Fruit fly (Drosophila melanogaster) whole organism, embryonic: ENCODE results near the gene CG15772.

ENCODE experiments used
- B-H1 ChIP-seq: fragments of 200-800 bp; sonication (Bioruptor generic); IDR thresholded peaks from 3 replicates; pipeline ENCODE4 v1.3.6; 2022; ENCODE audit warnings: missing biosample characterization, missing genetic modification characterization
- Blimp-1 ChIP-seq: fragments of 200-800 bp; sonication (Bioruptor generic); optimal IDR thresholded peaks from 3 replicates; lab custom pipeline; 2018; ENCODE audit warnings: missing biosample characterization, missing genetic modification characterization, mild to moderate bottlenecking, moderate library complexity, missing genetic modification reagents
- CG10209 ChIP-seq: fragments of 200-800 bp; sonication (Bioruptor generic); optimal IDR thresholded peaks from 3 replicates; lab custom pipeline; 2017; ENCODE audit warnings: missing biosample characterization, mild to moderate bottlenecking, missing genetic modification characterization, missing genetic modification reagents
- CG10366 ChIP-seq: fragments of 200-800 bp; sonication (Bioruptor generic); IDR thresholded peaks from 2 replicates; pipeline ENCODE4 v1.3.6; 2022; ENCODE audit warnings: missing biosample characterization, missing genetic modification characterization
- CG11093 ChIP-seq: fragments of 200-800 bp; sonication (Bioruptor generic); IDR thresholded peaks from 3 replicates; pipeline ENCODE4 v1.3.6; 2022; ENCODE audit warnings: missing biosample characterization, missing genetic modification characterization
- CG11247 ChIP-seq: fragments of 200-800 bp; sonication (Bioruptor generic); IDR thresholded peaks from 2 replicates; pipeline ENCODE4 v1.3.6; 2022; ENCODE audit warnings: missing biosample characterization, missing genetic modification characterization
- CG12219 ChIP-seq: fragments of 200-800 bp; sonication (Bioruptor generic); optimal IDR thresholded peaks from 3 replicates; lab custom pipeline; 2018; ENCODE audit warnings: missing biosample characterization, mild to moderate bottlenecking, missing genetic modification characterization
- CG13624 ChIP-seq: fragments of 200-800 bp; sonication (Bioruptor generic); optimal IDR thresholded peaks from 2 replicates; lab custom pipeline; 2016; ENCODE audit warnings: missing biosample characterization, missing genetic modification characterization
- CG14050 ChIP-seq: fragments of 200-800 bp; sonication (Bioruptor generic); IDR thresholded peaks from 3 replicates; pipeline ENCODE4 v1.3.6; 2022; ENCODE audit warnings: missing biosample characterization, missing genetic modification characterization
- CG15011 ChIP-seq: fragments of 200-800 bp; sonication (Bioruptor generic); optimal IDR thresholded peaks from 3 replicates; lab custom pipeline; 2018; ENCODE audit warnings: missing biosample characterization, mild to moderate bottlenecking, missing genetic modification characterization
- CG15696 ChIP-seq: fragments of 200-800 bp; sonication (Bioruptor generic); optimal IDR thresholded peaks from 2 replicates; lab custom pipeline; 2019; ENCODE audit warnings: missing biosample characterization, mild to moderate bottlenecking, missing genetic modification characterization, moderate library complexity
- CG1602 ChIP-seq: fragments of 200-800 bp; sonication (Bioruptor generic); optimal IDR thresholded peaks from 3 replicates; lab custom pipeline; 2016; ENCODE audit warnings: missing biosample characterization, missing genetic modification characterization
- CG1647 ChIP-seq: fragments of 200-800 bp; sonication (Bioruptor generic); optimal IDR thresholded peaks from 3 replicates; lab custom pipeline; 2016; ENCODE audit warnings: missing biosample characterization, missing genetic modification characterization
- CG17612 ChIP-seq: fragments of 200-800 bp; sonication (Bioruptor generic); IDR thresholded peaks from 2 replicates; pipeline ENCODE4 v1.3.6; 2022; ENCODE audit warnings: missing biosample characterization, missing genetic modification characterization
- CG2129 ChIP-seq: fragments of 200-800 bp; sonication (Bioruptor generic); IDR thresholded peaks from 2 replicates; pipeline ENCODE4 v1.3.6; 2022; ENCODE audit warnings: missing biosample characterization, missing genetic modification characterization; ENCODE audit not compliant: partially characterized antibody
- CG30020 ChIP-seq: fragments of 200-800 bp; optimal IDR thresholded peaks from 2 replicates; lab custom pipeline; 2019; ENCODE audit warnings: missing biosample characterization, mild to moderate bottlenecking, missing genetic modification characterization, moderate library complexity
- CG31365 ChIP-seq: fragments of 200-800 bp; sonication (Bioruptor generic); optimal IDR thresholded peaks from 2 replicates; lab custom pipeline; 2018; ENCODE audit warnings: missing biosample characterization, mild to moderate bottlenecking, missing genetic modification characterization
- CG34224 ChIP-seq: fragments of 200-800 bp; sonication (Bioruptor generic); IDR thresholded peaks from 3 replicates; pipeline ENCODE4 v1.3.6; 2022; ENCODE audit warnings: missing biosample characterization, missing genetic modification characterization; ENCODE audit not compliant: partially characterized antibody
- CG3726 ChIP-seq: fragments of 200-800 bp; sonication (Bioruptor generic); IDR thresholded peaks from 3 replicates; pipeline ENCODE4, ENCODE4 v1.3.6; 2022; ENCODE audit warnings: missing biosample characterization, missing genetic modification characterization
- CG43689 ChIP-seq: fragments of 200-800 bp; sonication (Bioruptor generic); IDR thresholded peaks from 2 replicates; pipeline ENCODE4 v1.3.6; 2022; ENCODE audit warnings: missing biosample characterization, missing genetic modification characterization
- CG7372 ChIP-seq: fragments of 200-800 bp; sonication (Bioruptor generic); IDR thresholded peaks from 2 replicates; pipeline ENCODE4 v1.3.6; 2022; ENCODE audit warnings: missing biosample characterization, missing genetic modification characterization
- CG7745 ChIP-seq: fragments of 200-800 bp; sonication (Bioruptor generic); optimal IDR thresholded peaks from 2 replicates; lab custom pipeline; 2018; ENCODE audit warnings: missing biosample characterization, mild to moderate bottlenecking, missing genetic modification characterization, moderate library complexity
- CG7987 ChIP-seq: fragments of 200-800 bp; sonication (Bioruptor generic); optimal IDR thresholded peaks from 2 replicates; lab custom pipeline; 2018; ENCODE audit warnings: missing biosample characterization, mild to moderate bottlenecking, missing genetic modification characterization, moderate library complexity
- CG9609 ChIP-seq: fragments of 200-800 bp; sonication (Bioruptor generic); optimal IDR thresholded peaks from 3 replicates; lab custom pipeline; 2016; ENCODE audit warnings: missing biosample characterization, missing genetic modification characterization
- Deaf1 ChIP-seq: fragments of 200-800 bp; optimal IDR thresholded peaks from 3 replicates; lab custom pipeline; 2019; ENCODE audit warnings: missing biosample characterization, mild to moderate bottlenecking, missing genetic modification characterization, moderate library complexity
- Dp ChIP-seq: fragments of 200-800 bp; sonication (Bioruptor generic); optimal IDR thresholded peaks from 2 replicates; lab custom pipeline; 2018; ENCODE audit warnings: missing biosample characterization, mild to moderate bottlenecking, missing genetic modification characterization, moderate library complexity
- ERR ChIP-seq: fragments of 200-800 bp; sonication (Bioruptor generic); optimal IDR thresholded peaks from 2 replicates; lab custom pipeline; 2016; ENCODE audit warnings: missing biosample characterization, missing genetic modification characterization
- Ets97D ChIP-seq: fragments of 200-800 bp; sonication (Bioruptor generic); optimal IDR thresholded peaks from 3 replicates; lab custom pipeline; 2016; ENCODE audit warnings: missing biosample characterization, missing genetic modification characterization
- HLH4C ChIP-seq: fragments of 200-800 bp; sonication (Bioruptor generic); IDR thresholded peaks from 3 replicates; pipeline ENCODE4 v1.3.6; 2022; ENCODE audit warnings: missing biosample characterization, missing genetic modification characterization; ENCODE audit not compliant: partially characterized antibody
- Hmr ChIP-seq: fragments of 200-800 bp; sonication (Bioruptor generic); optimal IDR thresholded peaks from 3 replicates; lab custom pipeline; 2017; ENCODE audit warnings: mild to moderate bottlenecking, missing biosample characterization, missing genetic modification reagents, missing genetic modification characterization
- Hsf ChIP-seq: fragments of 200-800 bp; sonication (Bioruptor generic); optimal IDR thresholded peaks from 3 replicates; lab custom pipeline; 2016; ENCODE audit warnings: missing biosample characterization, missing genetic modification characterization
- MBD-R2 ChIP-seq: fragments of 200-800 bp; sonication (Bioruptor generic); IDR thresholded peaks from 2 replicates; pipeline ENCODE4 v1.3.6; 2022; ENCODE audit warnings: missing biosample characterization, missing genetic modification characterization
- NK7.1 ChIP-seq: fragments of 200-800 bp; sonication (Bioruptor generic); optimal IDR thresholded peaks from 3 replicates; lab custom pipeline; 2016; ENCODE audit warnings: missing biosample characterization, missing genetic modification characterization
- Rfx ChIP-seq: fragments of 200-800 bp; sonication (Bioruptor generic); IDR thresholded peaks from 2 replicates; pipeline ENCODE4 v1.3.6; 2022; ENCODE audit warnings: missing biosample characterization, missing genetic modification characterization
- bowl ChIP-seq: fragments of 200-800 bp; sonication (Bioruptor generic); IDR thresholded peaks from 2 replicates; pipeline ENCODE4 v1.3.6; 2022; ENCODE audit warnings: missing biosample characterization, missing genetic modification characterization
- chinmo ChIP-seq: fragments of 200-800 bp; sonication (Bioruptor generic); IDR thresholded peaks from 4 replicates; pipeline ENCODE4 v1.3.6; 2022; ENCODE audit warnings: missing biosample characterization, missing genetic modification characterization; ENCODE audit not compliant: partially characterized antibody
- ewg ChIP-seq: fragments of 200-800 bp; sonication (Bioruptor generic); optimal IDR thresholded peaks from 3 replicates; lab custom pipeline; 2017; ENCODE audit warnings: mild to moderate bottlenecking, missing biosample characterization, missing genetic modification reagents, missing genetic modification characterization
- knrl ChIP-seq: fragments of 200-800 bp; sonication (Bioruptor generic); IDR thresholded peaks from 3 replicates; pipeline ENCODE4 v1.3.6; 2022; ENCODE audit warnings: missing biosample characterization, missing genetic modification characterization; ENCODE audit not compliant: partially characterized antibody
- lmd ChIP-seq: fragments of 200-800 bp; sonication (Bioruptor generic); IDR thresholded peaks from 2 replicates; pipeline ENCODE4 v1.3.6; 2022; ENCODE audit warnings: missing biosample characterization, missing genetic modification characterization
- nmo ChIP-seq: fragments of 200-800 bp; sonication (Bioruptor generic); optimal IDR thresholded peaks from 2 replicates; lab custom pipeline; 2018; ENCODE audit warnings: missing biosample characterization, mild to moderate bottlenecking, missing genetic modification characterization, moderate library complexity
- pho ChIP-seq: fragments of 200-800 bp; sonication (Bioruptor generic); optimal IDR thresholded peaks from 2 replicates; lab custom pipeline; 2016; ENCODE audit warnings: missing biosample characterization, missing genetic modification characterization
- pros ChIP-seq: fragments of 200-800 bp; sonication (Bioruptor generic); optimal IDR thresholded peaks from 3 replicates; lab custom pipeline; 2019; ENCODE audit warnings: missing biosample characterization, mild to moderate bottlenecking, missing genetic modification characterization, moderate library complexity
- seq ChIP-seq: fragments of 200-800 bp; sonication (Bioruptor generic); IDR thresholded peaks from 2 replicates; pipeline ENCODE4 v1.3.6; 2022; ENCODE audit warnings: missing biosample characterization, missing genetic modification characterization
- sob ChIP-seq: fragments of 200-800 bp; sonication (Bioruptor generic); IDR thresholded peaks from 2 replicates; pipeline ENCODE4 v1.3.6; 2022; ENCODE audit warnings: missing biosample characterization, missing genetic modification characterization
- stwl ChIP-seq: fragments of 200-800 bp; sonication (Bioruptor generic); optimal IDR thresholded peaks from 3 replicates; lab custom pipeline; 2018; ENCODE audit warnings: missing biosample characterization, mild to moderate bottlenecking, missing genetic modification characterization, moderate library complexity
- z ChIP-seq: fragments of 200-800 bp; sonication (Bioruptor generic); IDR thresholded peaks from 3 replicates; pipeline ENCODE4 v1.3.6; 2022; ENCODE audit warnings: missing biosample characterization, missing genetic modification characterization
- zfh2 ChIP-seq: fragments of 200-800 bp; sonication (Bioruptor generic); optimal IDR thresholded peaks from 2 replicates; lab custom pipeline; 2016; ENCODE audit warnings: missing biosample characterization, missing genetic modification characterization

The CG15772 gene

DNA sequence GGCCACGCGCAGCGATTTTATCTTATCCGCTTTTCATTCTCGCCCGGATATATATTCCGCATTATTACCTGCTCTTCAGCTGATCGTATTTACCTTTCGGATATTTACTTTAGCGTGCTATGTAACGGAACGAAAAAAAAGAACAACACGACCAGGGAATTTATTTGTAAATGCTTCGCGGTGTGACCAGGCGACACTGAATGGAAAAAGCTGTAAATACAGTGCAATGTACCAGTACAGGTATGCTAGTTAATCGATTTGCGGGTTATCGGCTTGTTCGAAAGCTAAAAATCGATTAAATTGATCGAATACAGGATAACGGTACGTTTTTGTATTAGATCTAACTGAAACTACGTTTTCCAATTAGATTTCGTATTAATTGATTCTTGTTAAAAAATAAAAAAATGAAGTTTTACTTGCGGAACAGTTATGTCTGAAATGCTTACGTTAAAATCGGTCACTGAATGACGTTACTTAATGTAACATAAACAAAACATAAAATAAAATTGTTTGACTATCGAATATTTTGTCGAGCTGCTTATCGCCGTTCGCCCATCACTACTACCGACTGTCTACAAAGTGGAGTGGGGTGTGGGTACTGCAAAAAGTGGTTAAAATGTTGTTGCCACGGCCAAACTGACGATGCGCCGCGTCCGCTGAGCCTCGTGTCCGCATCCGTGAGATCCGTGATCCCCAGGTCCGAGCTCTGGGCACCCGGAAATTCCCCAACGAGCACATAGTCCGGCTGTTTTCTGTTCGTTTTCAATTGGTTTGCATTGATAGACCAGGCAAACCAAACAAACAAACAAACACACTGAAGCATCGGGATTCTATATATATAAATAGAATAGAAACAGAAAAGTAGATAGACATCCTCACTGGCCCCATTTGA, 12.2 kb downstream of the CG15772 start, which contains the start of the genes MAPk-Ak2 and CG42699 (continued):
- peak; percentile 22; the same call in 1 of the 3 replicates for TF ChIP-seq B-H1 (GFP tag; lab: Robert Waterston, UW)
- TF ChIP-seq bowl (GFP tag; lab: Robert Waterston, UW) = 0 out of 2 replicates have a peak, but pooled peaks have one; percentile 37
- peak; percentile 73 for TF ChIP-seq ERR (GFP tag; lab: Kevin White, UChicago)
- TF ChIP-seq lmd (GFP tag; lab: Robert Waterston, UW) = no peak; the same call in 1 of the 2 replicates
- TF ChIP-seq CG14050 (GFP tag; lab: Robert Waterston, UW) = no peak
- TF ChIP-seq CG7745 (tag; lab: Kevin White, UChicago) = peak; percentile 68
- peak; percentile 78 for TF ChIP-seq CG13624 (GFP tag; lab: Kevin White, UChicago)
- TF ChIP-seq CG2129 (GFP tag; lab: Robert Waterston, UW) = peak; percentile 24; the same call in 1 of the 2 replicates
- TF ChIP-seq Rfx (GFP tag; lab: Robert Waterston, UW) = peak; percentile 72; the same call in 1 of the 2 replicates
- TF ChIP-seq CG17612 = no peak
- TF ChIP-seq CG1647 (GFP tag; lab: Kevin White, UChicago) = peak; percentile 76
- peak; percentile 41 for TF ChIP-seq pros (GFP tag; lab: Kevin White, UChicago)
- peak; percentile 63 for TF ChIP-seq CG11247 (GFP tag; lab: Robert Waterston, UW)
- TF ChIP-seq CG30020 (tag; lab: Kevin White, UChicago) = peak; percentile 66
- peak; percentile 71 for TF ChIP-seq ewg
- TF ChIP-seq Hsf = peak; percentile 25
- peak; percentile 80 for TF ChIP-seq seq (GFP tag; lab: Robert Waterston, UW)
- TF ChIP-seq Hmr = peak; percentile 90
- peak; percentile 16; the same call in 2 of the 3 replicates for TF ChIP-seq CG34224 (GFP tag; lab: Robert Waterston, UW)
- TF ChIP-seq zfh2 (GFP tag; lab: Kevin White, UChicago) = peak; percentile 6
- TF ChIP-seq pho (GFP tag; lab: Kevin White, UChicago) = peak; percentile 81
- peak; percentile 56 for TF ChIP-seq CG1602
- TF ChIP-seq CG7372 (GFP tag; lab: Robert Waterston, UW) = peak; percentile 38; the same call in 1 of the 2 replicates
- TF ChIP-seq CG15011 (GFP tag; lab: Kevin White, UChicago) = peak; percentile 77
- peak; percentile 61; the same call in 1 of the 3 replicates for TF ChIP-seq z
- TF ChIP-seq Deaf1 (tag; lab: Kevin White, UChicago) = peak; percentile 21
- TF ChIP-seq CG43689 (GFP tag; lab: Robert Waterston, UW) = peak; percentile 54
- peak; percentile 95 for TF ChIP-seq CG7987
- TF ChIP-seq CG31365 = peak; percentile 71
- TF ChIP-seq chinmo (GFP tag; lab: Robert Waterston, UW) = no peak
- TF ChIP-seq Dp = peak; percentile 30
- peak; percentile 65 for TF ChIP-seq NK7.1 (GFP tag; lab: Kevin White, UChicago)
- peak; percentile 79 for TF ChIP-seq sob (GFP tag; lab: Robert Waterston, UW)
- peak; percentile 62 for TF ChIP-seq CG12219 (GFP tag; lab: Kevin White, UChicago)
- no peak; the same call in 2 of the 3 replicates for TF ChIP-seq CG3726 (GFP tag; lab: Robert Waterston, UW)
- peak; percentile 72 for TF ChIP-seq Blimp-1 (GFP tag; lab: Kevin White, UChicago)
- peak; percentile 63 for TF ChIP-seq stwl (tag; lab: Kevin White, UChicago)
- peak; percentile 58 for TF ChIP-seq Ets97D (GFP tag; lab: Kevin White, UChicago)
- peak; percentile 89 for TF ChIP-seq CG15696 (tag; lab: Kevin White, UChicago)
- TF ChIP-seq HLH4C = peak; percentile 85
- peak; percentile 56; the same call in 2 of the 3 replicates for TF ChIP-seq knrl (GFP tag; lab: Robert Waterston, UW)
- peak; percentile 34; the same call in 1 of the 2 replicates for TF ChIP-seq MBD-R2 (GFP tag; lab: Robert Waterston, UW)
- TF ChIP-seq CG9609 (GFP tag; lab: Kevin White, UChicago) = peak; percentile 58
- peak; percentile 78 for TF ChIP-seq CG10209 (GFP tag; lab: Kevin White, UChicago)
- peak; percentile 23; the same call in 1 of the 2 replicates for TF ChIP-seq CG10366 (GFP tag; lab: Robert Waterston, UW)
- peak; percentile 46 for TF ChIP-seq nmo
- peak; percentile 19; the same call in 1 of the 3 replicates for TF ChIP-seq CG11093 (GFP tag; lab: Robert Waterston, UW)
